Fruit fly (Drosophila melanogaster): ENCODE results near the gene nrv2.

nrv2 gene

dm6 chr2L:6798762-6799246, at the start of gene nrv2, which contains the start of gene CG43610:
Gene nrv2, minus strand, starts transcription at chr2L:6798862.
Gene CG43610, plus strand, starts transcription at chr2L:6799196.
- no peak for TF ChIP-seq Bgb (GFP tag; IDR thresholded peaks at IDR 0.05; ENCODE audit: partially characterized antibody)
- no peak for TF ChIP-seq ash1 (GFP tag; optimal IDR thresholded peaks at IDR 0.05)
- TF ChIP-seq HHEX (GFP tag; optimal IDR thresholded peaks at IDR 0.05): no peak
- no peak for TF ChIP-seq CG10321 (GFP tag; IDR thresholded peaks at IDR 0.05)
- no peak for TF ChIP-seq lmd (GFP tag; IDR thresholded peaks at IDR 0.05)
- TF ChIP-seq CG31388 (GFP tag; optimal IDR thresholded peaks at IDR 0.05): no peak

- TF ChIP-seq ewg (GFP tag; optimal IDR thresholded peaks at IDR 0.05) (peak; percentile 5), Hey (tag; optimal IDR thresholded peaks at IDR 0.05) (peak; percentile 88), Nf-YC (tag; optimal IDR thresholded peaks at IDR 0.05) (peak; percentile 44), Nf-YB (GFP tag; optimal IDR thresholded peaks at IDR 0.05) (peak; percentile 2), tll (GFP tag; optimal IDR thresholded peaks at IDR 0.05) (peak in 1 of 2 experiments; percentile 6), CG11456 (GFP tag; IDR thresholded peaks at IDR 0.05) (no peak), aop (GFP tag; IDR thresholded peaks at IDR 0.05) (no peak), sim (GFP tag; IDR thresholded peaks at IDR 0.05) (no peak), CG6683 (GFP tag; optimal IDR thresholded peaks at IDR 0.05) (no peak), CG43689 (GFP tag; IDR thresholded peaks at IDR 0.05) (no peak), Abd-B (GFP tag; optimal IDR thresholded peaks at IDR 0.05) (no peak), pum (GFP tag; optimal IDR thresholded peaks at IDR 0.05) (no peak), nerfin-1 (tag; optimal IDR thresholded peaks at IDR 0.05) (peak; percentile 62), sens-2 (GFP tag; IDR thresholded peaks at IDR 0.05) (0 out of 2 replicates have a peak, but pooled peaks have one; percentile 17), Optix (GFP tag; IDR thresholded peaks at IDR 0.05) (no peak), pros (GFP tag; optimal IDR thresholded peaks at IDR 0.05) (peak; percentile 33), CG2120 (GFP tag; optimal IDR thresholded peaks at IDR 0.05) (no peak), CG13894 (tag; optimal IDR thresholded peaks at IDR 0.05) (no peak), Sry-δ (GFP tag; optimal IDR thresholded peaks at IDR 0.05) (no peak), CG17802 (tag; optimal IDR thresholded peaks at IDR 0.05) (no peak), HmgZ (tag; optimal IDR thresholded peaks at IDR 0.05) (no peak), ara (GFP tag; IDR thresholded peaks at IDR 0.05) (0 out of 2 replicates have a peak, but pooled peaks have one; percentile 11), az2 (GFP tag; optimal IDR thresholded peaks at IDR 0.05) (no peak)
These were observed 44.8 kb upstream of the nrv2 start for dm6 chr2L:6843434-6843833.

DNA sequence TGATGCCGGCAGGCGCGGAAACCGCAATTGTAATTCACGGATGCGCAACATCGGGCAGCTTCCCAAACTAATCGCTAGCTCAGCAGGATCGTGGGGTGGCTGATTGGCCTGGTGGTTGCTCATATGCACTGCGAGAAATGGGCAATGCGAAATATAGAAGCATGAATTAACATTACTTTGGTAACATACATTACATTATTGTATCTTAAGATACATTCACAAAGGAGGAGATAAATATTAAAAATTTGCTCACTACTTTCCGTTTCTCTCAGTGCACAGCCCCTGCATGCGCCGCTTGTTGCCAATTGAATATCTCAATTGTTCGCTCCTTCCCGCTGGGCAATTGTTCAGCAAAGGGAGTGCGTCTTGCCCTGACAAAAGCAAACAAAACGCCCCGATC, 42.7 kb upstream of the nrv2 start:
- peak; percentile 34 for TF ChIP-seq NfI (GFP tag; optimal IDR thresholded peaks at IDR 0.05)
- peak; percentile 70 for TF ChIP-seq CG17359 (tag; optimal IDR thresholded peaks at IDR 0.05)
- TF ChIP-seq CG12236 (GFP tag; optimal IDR thresholded peaks at IDR 0.05): peak; percentile 7
- TF ChIP-seq CG12942 (GFP tag; optimal IDR thresholded peaks at IDR 0.05): peak; percentile 40
- TF ChIP-seq nmo (GFP tag; optimal IDR thresholded peaks at IDR 0.05): peak; percentile 83
- no peak for TF ChIP-seq sug (tag; optimal IDR thresholded peaks at IDR 0.05)
- TF ChIP-seq CG3726 (GFP tag; IDR thresholded peaks at IDR 0.05): peak; percentile 70; the same call in 1 of the 3 replicates
- TF ChIP-seq Adf1 (GFP tag; IDR thresholded peaks at IDR 0.05): no peak
- TF ChIP-seq disco-r (GFP tag; optimal IDR thresholded peaks at IDR 0.05): peak; percentile 41
- peak; percentile 65 for TF ChIP-seq CG18476 (GFP tag; optimal IDR thresholded peaks at IDR 0.05)
- TF ChIP-seq tx (GFP tag; optimal IDR thresholded peaks at IDR 0.05): peak; percentile 34
- TF ChIP-seq Optix (GFP tag; IDR thresholded peaks at IDR 0.05): peak; percentile 82
- no peak for TF ChIP-seq corto (GFP tag; optimal IDR thresholded peaks at IDR 0.05)
- peak; percentile 38 for TF ChIP-seq tio (GFP tag; optimal IDR thresholded peaks at IDR 0.05)
- peak; percentile 75 for TF ChIP-seq CG11504 (tag; optimal IDR thresholded peaks at IDR 0.05)
- peak; percentile 70; the same call in 2 of the 3 replicates for TF ChIP-seq dysf (GFP tag; IDR thresholded peaks at IDR 0.05)
- no peak for TF ChIP-seq hb (GFP tag; IDR thresholded peaks at IDR 0.05; ENCODE audit: partially characterized antibody)
- TF ChIP-seq nau (GFP tag; optimal IDR thresholded peaks at IDR 0.05): no peak
- TF ChIP-seq trh (GFP tag; optimal IDR thresholded peaks at IDR 0.05): peak; percentile 5
- TF ChIP-seq CG15601 (tag; optimal IDR thresholded peaks at IDR 0.05): peak; percentile 81
- TF ChIP-seq emc (GFP tag; optimal IDR thresholded peaks at IDR 0.05): no peak
